Fruit fly (Drosophila melanogaster) whole organism, embryonic: Measurements from ENCODE around the gene Etl1.
A peak's percentile ranks its signal among the peaks of the same experiment; 100 is the strongest.

Source experiments
- Atf6 ChIP-seq: fragments of 200-800 bp; sonication (Bioruptor generic); IDR thresholded peaks from 2 replicates; pipeline ENCODE4 v1.3.6; 2022; ENCODE audit warnings: missing biosample characterization, missing genetic modification characterization
- CG10147 ChIP-seq: fragments of 200-800 bp; sonication (Bioruptor generic); optimal IDR thresholded peaks from 2 replicates; lab custom pipeline; 2019; ENCODE audit warnings: missing biosample characterization, mild to moderate bottlenecking, missing genetic modification characterization, moderate library complexity
- CG10209 ChIP-seq: fragments of 200-800 bp; sonication (Bioruptor generic); optimal IDR thresholded peaks from 3 replicates; lab custom pipeline; 2017; ENCODE audit warnings: missing biosample characterization, mild to moderate bottlenecking, missing genetic modification characterization, missing genetic modification reagents
- CG1024 ChIP-seq: fragments of 200-800 bp; sonication (Bioruptor generic); IDR thresholded peaks from 2 replicates; pipeline ENCODE4 v1.3.6; 2022; ENCODE audit warnings: missing biosample characterization, missing genetic modification characterization
- CG10274 ChIP-seq: fragments of 200-800 bp; sonication (Bioruptor generic); optimal IDR thresholded peaks from 3 replicates; lab custom pipeline; 2017; ENCODE audit warnings: missing biosample characterization, mild to moderate bottlenecking, missing genetic modification characterization
- CG12769 ChIP-seq: fragments of 200-800 bp; sonication (Bioruptor generic); optimal IDR thresholded peaks from 2 replicates; lab custom pipeline; 2019; ENCODE audit warnings: missing biosample characterization, mild to moderate bottlenecking, missing genetic modification characterization, moderate library complexity
- CG13123 ChIP-seq: fragments of 200-800 bp; sonication (Bioruptor generic); optimal IDR thresholded peaks from 2 replicates; lab custom pipeline; 2016; ENCODE audit warnings: missing biosample characterization, missing genetic modification characterization
- CG15479 ChIP-seq: fragments of 200-800 bp; sonication (Bioruptor generic); optimal IDR thresholded peaks from 3 replicates; lab custom pipeline; 2019; ENCODE audit warnings: missing biosample characterization, mild to moderate bottlenecking, missing genetic modification characterization, moderate library complexity
- CG16863 ChIP-seq: fragments of 200-800 bp; sonication (Bioruptor generic); optimal IDR thresholded peaks from 3 replicates; lab custom pipeline; 2016; ENCODE audit warnings: missing biosample characterization, missing genetic modification characterization
- CG17186 ChIP-seq: fragments of 200-800 bp; sonication (Bioruptor generic); optimal IDR thresholded peaks from 3 replicates; lab custom pipeline; 2017; ENCODE audit warnings: missing biosample characterization, missing genetic modification reagents, missing genetic modification characterization
- CG33213 ChIP-seq: fragments of 200-800 bp; sonication (Bioruptor generic); optimal IDR thresholded peaks from 3 replicates; lab custom pipeline; 2016; ENCODE audit warnings: missing biosample characterization, missing genetic modification characterization
- CG3995 ChIP-seq: fragments of 200-800 bp; sonication (Bioruptor generic); optimal IDR thresholded peaks from 3 replicates; lab custom pipeline; 2016; ENCODE audit warnings: missing biosample characterization, missing genetic modification characterization
- CG4424 ChIP-seq: fragments of 200-800 bp; sonication (Bioruptor generic); optimal IDR thresholded peaks from 3 replicates; lab custom pipeline; 2016; ENCODE audit warnings: missing biosample characterization, missing genetic modification characterization
- CG4617 ChIP-seq: fragments of 200-800 bp; sonication (Bioruptor generic); optimal IDR thresholded peaks from 3 replicates; lab custom pipeline; 2016; ENCODE audit warnings: missing biosample characterization, missing genetic modification characterization, borderline replicate concordance
- CG4854 ChIP-seq: fragments of 200-800 bp; sonication (Bioruptor generic); optimal IDR thresholded peaks from 2 replicates; lab custom pipeline; 2016; ENCODE audit warnings: missing biosample characterization, missing genetic modification characterization, inconsistent platforms
- CG7357 ChIP-seq: fragments of 200-800 bp; sonication (Bioruptor generic); IDR thresholded peaks from 3 replicates; pipeline ENCODE4 v1.3.6; 2022; ENCODE audit warnings: missing biosample characterization, missing genetic modification characterization
- CG7745 ChIP-seq: fragments of 200-800 bp; sonication (Bioruptor generic); optimal IDR thresholded peaks from 2 replicates; lab custom pipeline; 2018; ENCODE audit warnings: missing biosample characterization, mild to moderate bottlenecking, missing genetic modification characterization, moderate library complexity
- CG7963 ChIP-seq: fragments of 200-800 bp; sonication (Bioruptor generic); IDR thresholded peaks from 3 replicates; pipeline ENCODE4 v1.3.6; 2022; ENCODE audit warnings: missing biosample characterization, missing genetic modification characterization; ENCODE audit not compliant: partially characterized antibody
- CG9609 ChIP-seq: fragments of 200-800 bp; sonication (Bioruptor generic); optimal IDR thresholded peaks from 3 replicates; lab custom pipeline; 2016; ENCODE audit warnings: missing biosample characterization, missing genetic modification characterization
- Dek ChIP-seq: fragments of 200-800 bp; sonication (Bioruptor generic); optimal IDR thresholded peaks from 3 replicates; lab custom pipeline; 2019; ENCODE audit warnings: missing biosample characterization, mild to moderate bottlenecking, missing genetic modification characterization, moderate library complexity
- Dfd ChIP-seq, 2 experiments: fragments of >200 bp; optimal IDR thresholded peaks; 2 replicates each; lab custom pipeline; 2017; ENCODE audit warnings: missing biosample characterization in 2 of 2, missing genetic modification characterization in 2 of 2
- Doc2 ChIP-seq: fragments of 200-800 bp; sonication (Bioruptor generic); IDR thresholded peaks from 2 replicates; pipeline ENCODE4 v1.3.6; 2022; ENCODE audit warnings: missing biosample characterization, missing genetic modification characterization
- Doc3 ChIP-seq: fragments of 200-800 bp; sonication (Bioruptor generic); IDR thresholded peaks from 3 replicates; pipeline ENCODE4 v1.3.6; 2022; ENCODE audit warnings: missing biosample characterization, missing genetic modification characterization; ENCODE audit not compliant: partially characterized antibody
- Eip74EF ChIP-seq, 2 experiments: fragments of 200-800 bp in 1 of 2; fragments of >200 bp in 1 of 2; sonication (Bioruptor generic) in 1 of 2; optimal IDR thresholded peaks; 2 replicates each; lab custom pipeline; 2017 to 2019; ENCODE audit warnings: missing biosample characterization in 2 of 2, missing genetic modification characterization in 2 of 2, mild to moderate bottlenecking in 1 of 2, moderate library complexity in 1 of 2
- Gsc ChIP-seq: fragments of 200-800 bp; sonication (Bioruptor generic); IDR thresholded peaks from 2 replicates; pipeline ENCODE4 v1.3.6; 2022; ENCODE audit warnings: missing biosample characterization, missing genetic modification characterization
- Hr51 ChIP-seq, 2 experiments: fragments of 200-800 bp; sonication (Bioruptor generic); optimal IDR thresholded peaks; 2 replicates in 1 of 2; 3 replicates in 1 of 2; lab custom pipeline; 2016 to 2018; ENCODE audit warnings: missing biosample characterization in 2 of 2, missing genetic modification characterization in 2 of 2, mild to moderate bottlenecking in 1 of 2, moderate library complexity in 1 of 2
- MESR4 ChIP-seq: fragments of 200-800 bp; sonication (Bioruptor generic); optimal IDR thresholded peaks from 2 replicates; lab custom pipeline; 2018; ENCODE audit warnings: missing biosample characterization, mild to moderate bottlenecking, missing genetic modification characterization, moderate library complexity
- Mad ChIP-seq: fragments of 200-800 bp; sonication (Bioruptor generic); optimal IDR thresholded peaks from 2 replicates; lab custom pipeline; 2016; ENCODE audit warnings: missing biosample characterization, missing genetic modification characterization
- Max ChIP-seq: fragments of 200-800 bp; sonication (Bioruptor generic); optimal IDR thresholded peaks from 2 replicates; lab custom pipeline; 2016; ENCODE audit warnings: missing biosample characterization, mild to moderate bottlenecking, missing genetic modification characterization
- NfI ChIP-seq: fragments of 200-800 bp; sonication (Bioruptor generic); optimal IDR thresholded peaks from 3 replicates; lab custom pipeline; 2018; ENCODE audit warnings: missing biosample characterization, mild to moderate bottlenecking, missing genetic modification characterization, moderate library complexity
- PHDP ChIP-seq: fragments of 200-800 bp; sonication (Bioruptor generic); optimal IDR thresholded peaks from 3 replicates; lab custom pipeline; 2018; ENCODE audit warnings: missing biosample characterization, mild to moderate bottlenecking, missing genetic modification characterization, moderate library complexity
- Ptx1 ChIP-seq: fragments of 200-800 bp; sonication (Bioruptor generic); IDR thresholded peaks from 2 replicates; pipeline ENCODE4 v1.3.6; 2022; ENCODE audit warnings: missing biosample characterization, missing genetic modification characterization
- ara ChIP-seq: fragments of 200-800 bp; sonication (Bioruptor generic); IDR thresholded peaks from 2 replicates; pipeline ENCODE4 v1.3.6; 2022; ENCODE audit warnings: missing biosample characterization, missing genetic modification characterization
- ase ChIP-seq: fragments of 200-800 bp; sonication (Bioruptor generic); IDR thresholded peaks from 3 replicates; pipeline ENCODE4 v1.3.6; 2022; ENCODE audit warnings: missing biosample characterization, missing genetic modification characterization
- bbx ChIP-seq: fragments of 200-800 bp; sonication (Bioruptor generic); IDR thresholded peaks from 2 replicates; pipeline ENCODE4 v1.3.6; 2022; ENCODE audit warnings: missing biosample characterization, missing genetic modification characterization; ENCODE audit not compliant: partially characterized antibody
- crol ChIP-seq: fragments of 200-800 bp; sonication (Bioruptor generic); IDR thresholded peaks from 2 replicates; pipeline ENCODE4 v1.3.6; 2022; ENCODE audit warnings: missing biosample characterization, missing genetic modification characterization
- dati ChIP-seq: fragments of 200-800 bp; sonication (Bioruptor generic); IDR thresholded peaks from 2 replicates; pipeline ENCODE4 v1.3.6; 2022; ENCODE audit warnings: missing biosample characterization, missing genetic modification characterization
- dmrt99B ChIP-seq: fragments of 200-800 bp; sonication (Bioruptor generic); optimal IDR thresholded peaks from 2 replicates; lab custom pipeline; 2018; ENCODE audit warnings: missing biosample characterization, mild to moderate bottlenecking, missing genetic modification characterization, moderate library complexity
- fd96Cb ChIP-seq: fragments of 200-800 bp; sonication (Bioruptor generic); optimal IDR thresholded peaks from 2 replicates; lab custom pipeline; 2018; ENCODE audit warnings: missing biosample characterization, mild to moderate bottlenecking, missing genetic modification characterization, moderate library complexity
- gcm ChIP-seq: fragments of 200-800 bp; sonication (Bioruptor generic); optimal IDR thresholded peaks from 2 replicates; lab custom pipeline; 2019; ENCODE audit warnings: missing biosample characterization, mild to moderate bottlenecking, missing genetic modification characterization, moderate library complexity
- gcm2 ChIP-seq: fragments of 200-800 bp; sonication (Bioruptor generic); optimal IDR thresholded peaks from 2 replicates; lab custom pipeline; 2016; ENCODE audit warnings: missing biosample characterization, missing genetic modification characterization
- gem ChIP-seq: fragments of 200-800 bp; sonication (Bioruptor generic); optimal IDR thresholded peaks from 2 replicates; lab custom pipeline; 2019; ENCODE audit warnings: missing biosample characterization, mild to moderate bottlenecking, missing genetic modification characterization, moderate library complexity
- gro ChIP-seq: fragments of 200-800 bp; sonication (Bioruptor generic); optimal IDR thresholded peaks from 2 replicates; lab custom pipeline; 2016; ENCODE audit warnings: missing biosample characterization, missing genetic modification characterization
- her ChIP-seq: fragments of 200-800 bp; sonication (Bioruptor generic); optimal IDR thresholded peaks from 2 replicates; lab custom pipeline; 2016; ENCODE audit warnings: missing biosample characterization, missing genetic modification characterization
- hkb ChIP-seq, 2 experiments: fragments of 200-800 bp in 1 of 2; fragments of >200 bp in 1 of 2; sonication (Bioruptor generic) in 1 of 2; IDR thresholded peaks in 1 of 2; optimal IDR thresholded peaks in 1 of 2; 2 replicates each; pipeline versions ENCODE4 v1.3.6 to Lab custom; 2017 to 2022; ENCODE audit warnings: missing biosample characterization in 1 of 2, missing genetic modification characterization in 1 of 2
- kay ChIP-seq: fragments of 200-800 bp; sonication (Bioruptor generic); optimal IDR thresholded peaks from 2 replicates; lab custom pipeline; 2016; ENCODE audit warnings: missing biosample characterization, missing genetic modification characterization
- lbe ChIP-seq: fragments of 200-800 bp; sonication (Bioruptor generic); optimal IDR thresholded peaks from 2 replicates; lab custom pipeline; 2016; ENCODE audit warnings: missing biosample characterization, mild to moderate bottlenecking, missing genetic modification characterization
- mirr ChIP-seq: fragments of 200-800 bp; sonication (Bioruptor generic); optimal IDR thresholded peaks from 3 replicates; lab custom pipeline; 2018; ENCODE audit warnings: missing biosample characterization, mild to moderate bottlenecking, missing genetic modification characterization
- pzg ChIP-seq: fragments of 200-800 bp; sonication (Bioruptor generic); optimal IDR thresholded peaks from 3 replicates; lab custom pipeline; 2018; ENCODE audit warnings: missing biosample characterization, mild to moderate bottlenecking, missing genetic modification characterization, moderate library complexity
- zen ChIP-seq: fragments of 200-800 bp; sonication (Bioruptor generic); optimal IDR thresholded peaks from 3 replicates; lab custom pipeline; 2018; ENCODE audit warnings: missing biosample characterization, mild to moderate bottlenecking, missing genetic modification characterization, moderate library complexity

The Etl1 gene

dm6 chr2L:9943521-9943920, 31.1 kb upstream of the Etl1 start (continued):
- TF ChIP-seq Atf6 (GFP tag; lab: Robert Waterston, UW) (peak; percentile 62; the same call in 1 of the 2 replicates), Mad (GFP tag; lab: Kevin White, UChicago) (no peak), CG10147 (no peak), CG9609 (no peak), CG7745 (no peak), ase (GFP tag; lab: Robert Waterston, UW) (no peak), Ptx1 (GFP tag; lab: Robert Waterston, UW) (0 out of 2 replicates have a peak, but pooled peaks have one; percentile 13), CG16863 (GFP tag; lab: Kevin White, UChicago) (no peak), CG4424 (GFP tag; lab: Kevin White, UChicago) (no peak), dmrt99B (tag; lab: Kevin White, UChicago) (no peak), Max (GFP tag; lab: Kevin White, UChicago) (no peak), mirr (GFP tag; lab: Kevin White, UChicago) (peak; percentile 99), CG1024 (GFP tag; lab: Robert Waterston, UW) (no peak), Doc2 (GFP tag; lab: Robert Waterston, UW) (no peak), gcm (no peak), CG7963 (no peak), gem (tag; lab: Kevin White, UChicago) (no peak), MESR4 (GFP tag; lab: Kevin White, UChicago) (no peak), pzg (GFP tag; lab: Kevin White, UChicago) (no peak), dati (GFP tag; lab: Robert Waterston, UW) (no peak), Hr51 (GFP tag; optimal IDR thresholded peaks at IDR 0.05; lab: Kevin White, UChicago) (no peak), PHDP (tag; lab: Kevin White, UChicago) (peak; percentile 3), hkb (optimal IDR thresholded peaks at IDR 0.05; lab: Kevin White, UChicago) (no peak), hkb (GFP tag; IDR thresholded peaks at IDR 0.05; lab: Robert Waterston, UW) (no peak), crol (GFP tag; lab: Robert Waterston, UW) (peak; percentile 35; the same call in 1 of the 2 replicates), CG15479 (GFP tag; lab: Kevin White, UChicago) (no peak), CG17186 (GFP tag; lab: Kevin White, UChicago) (no peak), lbe (no peak), kay (GFP tag; lab: Kevin White, UChicago) (peak; percentile 56), CG4617 (no peak), CG13123 (GFP tag; lab: Kevin White, UChicago) (no peak), Doc3 (GFP tag; lab: Robert Waterston, UW) (no peak), ara (no peak), her (GFP tag; lab: Kevin White, UChicago) (peak; percentile 18), Dfd (GFP tag; optimal IDR thresholded peaks at IDR 0.05; lab: Kevin White, UChicago) (no peak), CG10209 (GFP tag; lab: Kevin White, UChicago) (no peak), CG12769 (peak; percentile 72), CG33213 (GFP tag; lab: Kevin White, UChicago) (no peak), bbx (no peak), CG7357 (GFP tag; lab: Robert Waterston, UW) (no peak), CG10274 (no peak), Gsc (GFP tag; lab: Robert Waterston, UW) (no peak), Eip74EF (GFP tag; optimal IDR thresholded peaks at IDR 0.05; lab: Kevin White, UChicago) (no peak), CG4854 (GFP tag; lab: Kevin White, UChicago) (no peak), gro (peak; percentile 60), CG3995 (GFP tag; lab: Kevin White, UChicago) (no peak), zen (tag; lab: Kevin White, UChicago) (no peak), Dek (tag; lab: Kevin White, UChicago) (peak; percentile 7), gcm2 (GFP tag; lab: Kevin White, UChicago) (no peak), NfI (peak; percentile 23), fd96Cb (no peak)
